Fruit fly (Drosophila melanogaster) whole organism, adult: ENCODE results near the gene Ten-a.

Experiments used
- CG11617 ChIP-seq: fragments of 200-800 bp; sonication (Bioruptor generic); optimal IDR thresholded peaks from 2 replicates; lab custom pipeline; 2017; ENCODE audit warnings: mild to moderate bottlenecking, missing biosample characterization, missing genetic modification reagents, missing genetic modification characterization
- CG12768 ChIP-seq: fragments of 200-800 bp; sonication (Bioruptor generic); optimal IDR thresholded peaks from 2 replicates; lab custom pipeline; 2017; ENCODE audit warnings: missing biosample characterization, missing genetic modification characterization, mild to moderate bottlenecking, moderate library complexity, missing genetic modification reagents
- CG14711 ChIP-seq: fragments of 200-800 bp; sonication (Bioruptor generic); optimal IDR thresholded peaks from 2 replicates; lab custom pipeline; 2018; ENCODE audit warnings: missing biosample characterization, mild to moderate bottlenecking, missing genetic modification characterization, moderate library complexity
- CG1620 ChIP-seq: fragments of 200-800 bp; sonication (Bioruptor generic); optimal IDR thresholded peaks from 2 replicates; lab custom pipeline; 2016; ENCODE audit warnings: missing biosample characterization, missing genetic modification characterization
- CG33017 ChIP-seq: fragments of 200-800 bp; sonication (Bioruptor generic); optimal IDR thresholded peaks from 2 replicates; lab custom pipeline; 2018; ENCODE audit warnings: missing biosample characterization, mild to moderate bottlenecking, missing genetic modification characterization, moderate library complexity
- CG5204 ChIP-seq: fragments of 200-800 bp; sonication (Bioruptor generic); optimal IDR thresholded peaks from 2 replicates; lab custom pipeline; 2016; ENCODE audit warnings: missing biosample characterization, missing genetic modification characterization
- CG7045 ChIP-seq: fragments of 200-800 bp; sonication (Bioruptor generic); optimal IDR thresholded peaks from 2 replicates; lab custom pipeline; 2017; ENCODE audit warnings: missing biosample characterization, mild to moderate bottlenecking, missing genetic modification characterization
- CG7101 ChIP-seq: fragments of 200-800 bp; sonication (Bioruptor generic); optimal IDR thresholded peaks from 2 replicates; lab custom pipeline; 2018; ENCODE audit warnings: missing biosample characterization, mild to moderate bottlenecking, missing genetic modification characterization, moderate library complexity
- Clk ChIP-seq: fragments of 200-800 bp; sonication (Bioruptor generic); optimal IDR thresholded peaks from 2 replicates; lab custom pipeline; 2017; ENCODE audit warnings: missing biosample characterization, missing genetic modification characterization
- Crg-1 ChIP-seq: fragments of 200-800 bp; sonication (Bioruptor generic); optimal IDR thresholded peaks from 2 replicates; lab custom pipeline; 2016; ENCODE audit warnings: missing biosample characterization, missing genetic modification characterization
- Hr96 ChIP-seq: fragments of 200-800 bp; sonication (Bioruptor generic); optimal IDR thresholded peaks from 2 replicates; lab custom pipeline; 2016; ENCODE audit warnings: missing biosample characterization, missing genetic modification characterization
- Mnt ChIP-seq: fragments of 200-800 bp; sonication (Bioruptor generic); optimal IDR thresholded peaks from 2 replicates; lab custom pipeline; 2016; ENCODE audit warnings: missing biosample characterization, mild to moderate bottlenecking, missing genetic modification characterization
- bab1 ChIP-seq: fragments of 200-800 bp; sonication (Bioruptor generic); optimal IDR thresholded peaks from 3 replicates; lab custom pipeline; 2019; ENCODE audit warnings: missing biosample characterization, mild to moderate bottlenecking, missing genetic modification characterization, moderate library complexity
- cic ChIP-seq: fragments of 200-800 bp; sonication (Bioruptor generic); optimal IDR thresholded peaks from 2 replicates; lab custom pipeline; 2017; ENCODE audit warnings: missing biosample characterization, mild to moderate bottlenecking, missing genetic modification characterization, moderate library complexity
- cnc ChIP-seq, 2 experiments: fragments of >200 bp; optimal IDR thresholded peaks; 2 replicates each; lab custom pipeline; 2017
- kay ChIP-seq: fragments of 200-800 bp; sonication (Bioruptor generic); peaks from one replicate; lab custom pipeline; 2016; ENCODE audit warnings: missing biosample characterization, missing genetic modification characterization, borderline replicate concordance
- ovo ChIP-seq: fragments of 200-800 bp; sonication (Bioruptor generic); optimal IDR thresholded peaks from 2 replicates; lab custom pipeline; 2016; ENCODE audit warnings: missing biosample characterization, missing genetic modification characterization
- pad ChIP-seq: fragments of 200-800 bp; sonication (Bioruptor generic); optimal IDR thresholded peaks from 3 replicates; lab custom pipeline; 2017; ENCODE audit warnings: missing biosample characterization, missing genetic modification characterization, mild to moderate bottlenecking, moderate library complexity, missing genetic modification reagents
- tj ChIP-seq: fragments of 200-800 bp; sonication (Bioruptor generic); optimal IDR thresholded peaks from 3 replicates; lab custom pipeline; 2017; ENCODE audit warnings: missing biosample characterization, mild to moderate bottlenecking, missing genetic modification characterization, moderate library complexity
- toe ChIP-seq: fragments of 200-800 bp; sonication (Bioruptor generic); optimal IDR thresholded peaks from 2 replicates; lab custom pipeline; 2016; ENCODE audit warnings: missing biosample characterization, missing genetic modification characterization

The Ten-a gene

DNA sequence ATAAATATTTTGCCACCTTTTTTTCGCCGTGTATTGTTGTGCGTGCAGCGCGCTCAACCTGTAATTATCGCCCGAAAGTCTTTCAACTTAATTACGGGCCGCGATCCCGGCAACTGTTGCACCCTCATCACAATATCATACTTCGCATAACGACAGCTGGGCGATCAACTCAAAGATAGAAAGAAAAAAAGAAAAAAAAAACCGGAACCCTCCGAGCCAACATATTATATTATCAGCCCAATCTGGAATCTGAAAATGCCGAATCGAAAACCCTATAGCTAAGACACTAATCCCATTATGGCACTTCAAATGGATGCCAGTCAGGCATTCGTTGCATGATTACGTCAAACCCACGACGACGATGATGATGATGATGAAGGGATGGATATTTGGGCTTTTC, 217.3 kb downstream of the Ten-a start:
- TF ChIP-seq tj (GFP tag; lab: Kevin White, UChicago) (no peak), toe (GFP tag; lab: Kevin White, UChicago) (no peak), kay (GFP tag; lab: Kevin White, UChicago) (no peak), cnc (optimal IDR thresholded peaks at IDR 0.05; lab: Kevin White, UChicago) (no peak), Clk (no peak), ovo (GFP tag; lab: Kevin White, UChicago) (no peak), pad (GFP tag; lab: Kevin White, UChicago) (no peak), Hr96 (GFP tag; lab: Kevin White, UChicago) (no peak), CG12768 (no peak), cic (no peak), CG14711 (tag; lab: Kevin White, UChicago) (no peak)

DNA sequence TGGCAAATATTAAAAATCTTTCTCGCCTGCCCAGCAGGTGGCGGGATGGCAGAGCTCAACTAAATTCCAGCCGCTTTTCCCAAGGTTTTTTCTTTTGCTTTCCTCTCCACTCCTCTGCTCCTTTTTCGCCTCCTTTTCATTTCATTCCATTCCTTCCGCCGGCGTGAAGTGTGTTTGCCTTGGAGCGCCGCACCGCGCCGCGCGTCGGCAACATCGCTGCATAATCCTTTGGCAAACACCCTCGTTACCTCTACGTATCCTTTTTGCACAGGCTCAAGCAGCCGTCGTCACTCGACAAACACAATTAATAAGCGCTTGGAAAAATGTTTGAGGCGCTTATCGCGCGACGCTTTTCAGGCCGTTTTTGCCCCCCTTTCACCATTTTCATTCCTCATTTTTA, 222.5 kb downstream of the Ten-a start:
- TF ChIP-seq CG33017 (tag; lab: Kevin White, UChicago) (no peak), CG12768 (no peak), kay (GFP tag; lab: Kevin White, UChicago) (no peak), Crg-1 (GFP tag; lab: Kevin White, UChicago) (no peak), bab1 (GFP tag; lab: Kevin White, UChicago) (no peak), Mnt (GFP tag; lab: Kevin White, UChicago) (no peak), tj (GFP tag; lab: Kevin White, UChicago) (no peak), pad (GFP tag; lab: Kevin White, UChicago) (no peak), CG7045 (no peak), Hr96 (GFP tag; lab: Kevin White, UChicago) (no peak)

DNA sequence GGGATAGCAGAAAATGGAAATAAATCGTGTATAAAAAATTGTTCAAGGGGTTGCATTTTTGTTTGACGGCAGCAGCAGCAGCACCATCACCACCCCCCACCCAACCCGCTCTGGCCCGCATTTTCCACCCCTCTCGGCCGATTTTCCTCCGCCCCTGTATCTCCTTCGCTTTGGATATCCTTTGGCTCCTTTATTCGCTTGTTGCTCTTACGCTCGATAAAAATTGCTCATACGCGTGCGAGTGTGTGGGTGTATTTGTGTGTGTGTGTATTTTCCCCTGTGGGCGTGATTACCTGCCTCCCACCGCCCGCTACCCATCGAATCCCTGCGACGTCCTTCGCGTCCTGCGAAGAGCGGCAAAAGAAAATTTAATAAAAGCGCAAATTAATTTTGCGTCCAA, 224.7 kb downstream of the Ten-a start:
- no peak for TF ChIP-seq pad (GFP tag; lab: Kevin White, UChicago)
- TF ChIP-seq cnc (optimal IDR thresholded peaks at IDR 0.05; lab: Kevin White, UChicago), result no peak
- TF ChIP-seq Mnt (GFP tag; lab: Kevin White, UChicago), result no peak
- no peak for TF ChIP-seq CG5204
- TF ChIP-seq toe (GFP tag; lab: Kevin White, UChicago), result no peak
- no peak for TF ChIP-seq CG33017 (tag; lab: Kevin White, UChicago)
- TF ChIP-seq tj (GFP tag; lab: Kevin White, UChicago), result no peak
- no peak for TF ChIP-seq bab1 (GFP tag; lab: Kevin White, UChicago)
- TF ChIP-seq CG12768, result no peak
- no peak for TF ChIP-seq CG7045
- TF ChIP-seq cic, result no peak
- TF ChIP-seq kay (GFP tag; lab: Kevin White, UChicago), result no peak
- TF ChIP-seq CG1620 (GFP tag; lab: Kevin White, UChicago), result no peak
- TF ChIP-seq Crg-1 (GFP tag; lab: Kevin White, UChicago), result no peak
- TF ChIP-seq CG7101, result no peak
- no peak for TF ChIP-seq ovo (GFP tag; lab: Kevin White, UChicago)
- TF ChIP-seq CG11617 (GFP tag; lab: Kevin White, UChicago), result no peak
- TF ChIP-seq Clk, result no peak
- TF ChIP-seq CG14711 (tag; lab: Kevin White, UChicago), result no peak

DNA sequence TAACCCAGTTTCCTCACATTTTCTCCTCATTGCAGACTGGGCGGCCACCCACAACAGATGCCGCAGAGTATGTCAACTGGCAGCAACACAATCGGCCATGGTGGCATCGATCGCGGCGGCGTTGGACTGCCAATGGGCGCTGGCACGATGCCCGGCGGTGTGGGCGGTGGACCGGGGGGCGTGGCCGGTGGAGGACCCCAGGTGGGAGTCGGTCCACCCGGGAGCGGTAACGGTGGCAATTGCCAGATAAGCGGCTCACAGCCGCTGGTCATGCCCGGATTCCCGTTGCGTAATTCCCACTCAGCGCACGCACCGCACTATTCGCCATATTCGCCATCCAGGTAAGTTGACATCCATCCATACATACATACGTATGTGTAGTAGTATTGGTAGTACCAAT, 230.4 kb downstream of the Ten-a start:
- TF ChIP-seq toe (GFP tag; lab: Kevin White, UChicago) (no peak), CG7045 (no peak), Clk (no peak), ovo (GFP tag; lab: Kevin White, UChicago) (no peak), tj (GFP tag; lab: Kevin White, UChicago) (no peak), cnc (optimal IDR thresholded peaks at IDR 0.05; lab: Kevin White, UChicago) (no peak), CG12768 (no peak), Hr96 (GFP tag; lab: Kevin White, UChicago) (no peak), CG14711 (tag; lab: Kevin White, UChicago) (no peak), Crg-1 (GFP tag; lab: Kevin White, UChicago) (no peak), CG5204 (no peak), Mnt (GFP tag; lab: Kevin White, UChicago) (no peak)

DNA sequence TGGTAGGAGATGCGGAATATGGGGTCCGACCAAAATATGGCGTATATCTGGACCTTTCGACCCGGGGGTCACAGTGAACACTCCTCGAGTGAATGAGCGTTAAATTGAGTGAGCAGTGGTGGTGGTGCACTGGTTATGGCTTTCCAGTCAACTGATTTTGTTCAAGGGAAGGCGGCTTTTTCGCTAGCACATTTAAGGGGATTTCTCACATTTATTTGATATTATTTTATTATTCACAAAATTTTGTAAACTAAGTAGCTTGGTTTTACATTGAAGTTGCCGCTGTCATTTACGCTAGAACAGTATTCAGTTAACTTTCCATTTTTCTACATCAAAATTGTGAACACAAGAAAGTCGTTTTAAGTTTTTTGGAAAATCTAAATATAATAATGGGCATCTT, 230.8 kb downstream of the Ten-a start, which contains the start of gene CG45603:
Gene CG45603 (plus strand): TSS at position 301 of the 400 bp plus-strand sequence.
- TF ChIP-seq Mnt (GFP tag; lab: Kevin White, UChicago) (no peak), Clk (no peak), kay (GFP tag; lab: Kevin White, UChicago) (no peak), cnc (optimal IDR thresholded peaks at IDR 0.05; lab: Kevin White, UChicago) (no peak), cic (no peak), CG1620 (GFP tag; lab: Kevin White, UChicago) (no peak), toe (GFP tag; lab: Kevin White, UChicago) (no peak), CG14711 (tag; lab: Kevin White, UChicago) (no peak), tj (GFP tag; lab: Kevin White, UChicago) (no peak), CG11617 (GFP tag; lab: Kevin White, UChicago) (no peak), CG12768 (no peak), pad (GFP tag; lab: Kevin White, UChicago) (no peak), CG7045 (no peak), Hr96 (GFP tag; lab: Kevin White, UChicago) (no peak), CG5204 (no peak), CG33017 (tag; lab: Kevin White, UChicago) (no peak), CG7101 (no peak), bab1 (GFP tag; lab: Kevin White, UChicago) (no peak), ovo (GFP tag; lab: Kevin White, UChicago) (no peak), Crg-1 (GFP tag; lab: Kevin White, UChicago) (no peak)

DNA sequence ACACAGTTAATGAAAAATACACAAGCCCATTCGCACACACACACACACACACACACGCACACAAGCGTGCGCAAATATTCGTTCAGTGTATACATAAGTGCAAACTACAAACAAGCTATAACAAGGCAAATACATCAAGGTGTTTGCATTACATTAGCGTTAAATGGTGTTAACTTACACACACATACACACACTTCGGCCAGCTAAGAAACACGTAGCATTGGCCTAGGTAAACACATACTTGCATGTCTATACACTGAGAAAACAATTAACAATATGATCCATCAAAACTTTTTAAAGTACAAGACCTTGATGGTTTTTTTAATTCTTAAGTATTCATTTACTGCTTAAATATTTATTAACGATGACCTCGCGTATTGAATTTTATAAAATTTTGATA, 233.2 kb downstream of the Ten-a start:
- TF ChIP-seq CG5204 (no peak), Clk (no peak), cic (no peak)
